Fruit fly (Drosophila melanogaster) whole organism, embryonic: Measurements from ENCODE around the gene TFAM.
A peak's percentile ranks its signal among the peaks of the same experiment; 100 is the strongest.

Experiments used
- Ada2b ChIP-seq: fragments of 200-800 bp; sonication (Bioruptor generic); IDR thresholded peaks from 2 replicates; pipeline ENCODE4 v1.3.6; 2022; ENCODE audit warnings: missing biosample characterization, missing genetic modification characterization
- BtbVII ChIP-seq: fragments of 200-800 bp; sonication (Bioruptor generic); optimal IDR thresholded peaks from 3 replicates; lab custom pipeline; 2017; ENCODE audit warnings: missing biosample characterization, mild to moderate bottlenecking, missing genetic modification characterization
- C15 ChIP-seq: fragments of 200-800 bp; sonication (Bioruptor generic); IDR thresholded peaks from 3 replicates; pipeline ENCODE4 v1.3.6; 2022; ENCODE audit warnings: missing biosample characterization, missing genetic modification characterization
- CG11247 ChIP-seq: fragments of 200-800 bp; sonication (Bioruptor generic); IDR thresholded peaks from 2 replicates; pipeline ENCODE4 v1.3.6; 2022; ENCODE audit warnings: missing biosample characterization, missing genetic modification characterization
- CG11504 ChIP-seq: fragments of 200-800 bp; sonication (Bioruptor generic); optimal IDR thresholded peaks from 3 replicates; lab custom pipeline; 2019; ENCODE audit warnings: missing biosample characterization, mild to moderate bottlenecking, missing genetic modification characterization, moderate library complexity
- CG12155 ChIP-seq: fragments of 200-800 bp; sonication (Bioruptor generic); optimal IDR thresholded peaks from 3 replicates; lab custom pipeline; 2016; ENCODE audit warnings: missing biosample characterization, missing genetic modification characterization
- CG15696 ChIP-seq: fragments of 200-800 bp; sonication (Bioruptor generic); optimal IDR thresholded peaks from 2 replicates; lab custom pipeline; 2019; ENCODE audit warnings: missing biosample characterization, mild to moderate bottlenecking, missing genetic modification characterization, moderate library complexity
- CG1602 ChIP-seq: fragments of 200-800 bp; sonication (Bioruptor generic); optimal IDR thresholded peaks from 3 replicates; lab custom pipeline; 2016; ENCODE audit warnings: missing biosample characterization, missing genetic modification characterization
- CG17912 ChIP-seq: fragments of 200-800 bp; sonication (Bioruptor generic); optimal IDR thresholded peaks from 2 replicates; lab custom pipeline; 2018; ENCODE audit warnings: missing biosample characterization, mild to moderate bottlenecking, missing genetic modification characterization
- CG1792 ChIP-seq: fragments of 200-800 bp; sonication (Bioruptor generic); optimal IDR thresholded peaks from 2 replicates; lab custom pipeline; 2016; ENCODE audit warnings: missing biosample characterization, missing genetic modification characterization
- CG18599 ChIP-seq: fragments of 200-800 bp; sonication (Bioruptor generic); optimal IDR thresholded peaks from 3 replicates; lab custom pipeline; 2017; ENCODE audit warnings: missing biosample characterization, missing genetic modification characterization, mild to moderate bottlenecking, moderate library complexity, missing genetic modification reagents
- CG2120 ChIP-seq: fragments of 200-800 bp; sonication (Bioruptor generic); optimal IDR thresholded peaks from 3 replicates; lab custom pipeline; 2016; ENCODE audit warnings: missing biosample characterization, missing genetic modification characterization
- CG2889 ChIP-seq: fragments of 200-800 bp; sonication (Bioruptor generic); IDR thresholded peaks from 3 replicates; pipeline ENCODE4 v1.3.6; 2022; ENCODE audit warnings: missing biosample characterization, missing genetic modification characterization
- CG31224 ChIP-seq: fragments of 200-800 bp; sonication (Bioruptor generic); IDR thresholded peaks from 2 replicates; pipeline ENCODE4 v1.3.6; 2022; ENCODE audit warnings: missing biosample characterization, missing genetic modification characterization
- CG34376 ChIP-seq: fragments of 200-800 bp; sonication (Bioruptor generic); optimal IDR thresholded peaks from 2 replicates; lab custom pipeline; 2018; ENCODE audit warnings: missing biosample characterization, mild to moderate bottlenecking, missing genetic modification characterization
- CG3838 ChIP-seq: fragments of 200-800 bp; sonication (Bioruptor generic); optimal IDR thresholded peaks from 3 replicates; lab custom pipeline; 2016; ENCODE audit warnings: missing biosample characterization, missing genetic modification characterization
- CG3847 ChIP-seq: fragments of 200-800 bp; sonication (Bioruptor generic); IDR thresholded peaks from 2 replicates; pipeline ENCODE4 v1.3.6; 2022; ENCODE audit warnings: missing biosample characterization, missing genetic modification characterization
- CG3995 ChIP-seq: fragments of 200-800 bp; sonication (Bioruptor generic); optimal IDR thresholded peaks from 3 replicates; lab custom pipeline; 2016; ENCODE audit warnings: missing biosample characterization, missing genetic modification characterization
- CG4424 ChIP-seq: fragments of 200-800 bp; sonication (Bioruptor generic); optimal IDR thresholded peaks from 3 replicates; lab custom pipeline; 2016; ENCODE audit warnings: missing biosample characterization, missing genetic modification characterization
- CG5180 ChIP-seq: fragments of 200-800 bp; sonication (Bioruptor generic); optimal IDR thresholded peaks from 3 replicates; lab custom pipeline; 2017; ENCODE audit warnings: missing biosample characterization, missing genetic modification characterization, mild to moderate bottlenecking, moderate library complexity, missing genetic modification reagents
- CG7357 ChIP-seq: fragments of 200-800 bp; sonication (Bioruptor generic); IDR thresholded peaks from 3 replicates; pipeline ENCODE4 v1.3.6; 2022; ENCODE audit warnings: missing biosample characterization, missing genetic modification characterization
- CG8478 ChIP-seq: fragments of >200 bp; optimal IDR thresholded peaks from 2 replicates; lab custom pipeline; 2018
- CHES-1-like ChIP-seq: fragments of 200-800 bp; sonication (Bioruptor generic); optimal IDR thresholded peaks from 2 replicates; lab custom pipeline; 2016; ENCODE audit warnings: missing biosample characterization, missing genetic modification characterization
- CoRest ChIP-seq: fragments of 200-800 bp; sonication (Bioruptor generic); optimal IDR thresholded peaks from 3 replicates; lab custom pipeline; 2018; ENCODE audit warnings: missing biosample characterization, mild to moderate bottlenecking, missing genetic modification characterization, moderate library complexity
- Dp ChIP-seq: fragments of 200-800 bp; sonication (Bioruptor generic); optimal IDR thresholded peaks from 2 replicates; lab custom pipeline; 2018; ENCODE audit warnings: missing biosample characterization, mild to moderate bottlenecking, missing genetic modification characterization, moderate library complexity
- Ets65A ChIP-seq: fragments of 200-800 bp; sonication (Bioruptor generic); peaks from one replicate; lab custom pipeline; 2016; ENCODE audit warnings: missing biosample characterization, missing genetic modification characterization
- H2.0 ChIP-seq: fragments of 200-800 bp; sonication (Bioruptor generic); IDR thresholded peaks from 2 replicates; pipeline ENCODE4 v1.3.6; 2022; ENCODE audit warnings: missing biosample characterization, missing genetic modification characterization
- Hr51 ChIP-seq, 2 experiments: fragments of 200-800 bp; sonication (Bioruptor generic); optimal IDR thresholded peaks; 2 replicates in 1 of 2; 3 replicates in 1 of 2; lab custom pipeline; 2016 to 2018; ENCODE audit warnings: missing biosample characterization in 2 of 2, missing genetic modification characterization in 2 of 2, mild to moderate bottlenecking in 1 of 2, moderate library complexity in 1 of 2
- Meics ChIP-seq: fragments of 200-800 bp; sonication (Bioruptor generic); optimal IDR thresholded peaks from 2 replicates; lab custom pipeline; 2017; ENCODE audit warnings: missing biosample characterization, mild to moderate bottlenecking, missing genetic modification characterization
- Oaz ChIP-seq: fragments of 200-800 bp; sonication (Bioruptor generic); IDR thresholded peaks from 2 replicates; pipeline ENCODE4 v1.3.6; 2022; ENCODE audit warnings: missing biosample characterization, missing genetic modification characterization
- Sox100B ChIP-seq: fragments of 200-800 bp; sonication (Bioruptor generic); optimal IDR thresholded peaks from 3 replicates; lab custom pipeline; 2018; ENCODE audit warnings: missing biosample characterization, mild to moderate bottlenecking, missing genetic modification characterization
- Sox102F ChIP-seq: fragments of 200-800 bp; sonication (Bioruptor generic); optimal IDR thresholded peaks from 2 replicates; lab custom pipeline; 2018; ENCODE audit warnings: missing biosample characterization, mild to moderate bottlenecking, missing genetic modification characterization, moderate library complexity
- Trl ChIP-seq, 3 experiments: fragments of >200 bp in 2 of 3; fragments of 200-800 bp in 1 of 3; sonication (Bioruptor generic) in 1 of 3; optimal IDR thresholded peaks; 2 replicates in 1 of 3; 3 replicates in 2 of 3; lab custom pipeline; 2016 to 2017; ENCODE audit warnings: missing biosample characterization in 1 of 3, missing genetic modification characterization in 1 of 3
- ap ChIP-seq: fragments of 200-800 bp; sonication (Bioruptor generic); IDR thresholded peaks from 2 replicates; pipeline ENCODE4 v1.3.6; 2022; ENCODE audit warnings: missing biosample characterization, missing genetic modification characterization
- chm ChIP-seq: fragments of 200-800 bp; sonication (Bioruptor generic); IDR thresholded peaks from 2 replicates; pipeline ENCODE4 v1.3.6; 2022; ENCODE audit warnings: missing biosample characterization, missing genetic modification characterization
- crol ChIP-seq: fragments of 200-800 bp; sonication (Bioruptor generic); IDR thresholded peaks from 2 replicates; pipeline ENCODE4 v1.3.6; 2022; ENCODE audit warnings: missing biosample characterization, missing genetic modification characterization
- dati ChIP-seq: fragments of 200-800 bp; sonication (Bioruptor generic); IDR thresholded peaks from 2 replicates; pipeline ENCODE4 v1.3.6; 2022; ENCODE audit warnings: missing biosample characterization, missing genetic modification characterization
- en ChIP-seq: fragments of 200-800 bp; sonication (Bioruptor generic); optimal IDR thresholded peaks from 2 replicates; lab custom pipeline; 2016; ENCODE audit warnings: missing biosample characterization, missing genetic modification characterization
- exex ChIP-seq: fragments of 200-800 bp; sonication (Bioruptor generic); optimal IDR thresholded peaks from 4 replicates; lab custom pipeline; 2018; ENCODE audit warnings: missing biosample characterization, mild to moderate bottlenecking, missing genetic modification characterization, moderate library complexity
- eyg ChIP-seq: fragments of 200-800 bp; sonication (Bioruptor generic); optimal IDR thresholded peaks from 3 replicates; lab custom pipeline; 2016; ENCODE audit warnings: missing biosample characterization, missing genetic modification characterization
- grau ChIP-seq: fragments of 200-800 bp; optimal IDR thresholded peaks from 3 replicates; lab custom pipeline; 2019; ENCODE audit warnings: missing biosample characterization, mild to moderate bottlenecking, missing genetic modification characterization, moderate library complexity
- pb ChIP-seq: fragments of 200-800 bp; sonication (Bioruptor generic); optimal IDR thresholded peaks from 3 replicates; lab custom pipeline; 2016; ENCODE audit warnings: missing biosample characterization, missing genetic modification characterization
- pum ChIP-seq: fragments of 200-800 bp; sonication (Bioruptor generic); optimal IDR thresholded peaks from 2 replicates; lab custom pipeline; 2016; ENCODE audit warnings: missing biosample characterization, missing genetic modification characterization
- pzg ChIP-seq: fragments of 200-800 bp; sonication (Bioruptor generic); optimal IDR thresholded peaks from 3 replicates; lab custom pipeline; 2018; ENCODE audit warnings: missing biosample characterization, mild to moderate bottlenecking, missing genetic modification characterization, moderate library complexity
- rib ChIP-seq: fragments of 200-800 bp; sonication (Bioruptor generic); IDR thresholded peaks from 2 replicates; pipeline ENCODE4 v1.3.6; 2022; ENCODE audit warnings: missing biosample characterization, missing genetic modification characterization
- sd ChIP-seq: fragments of 200-800 bp; sonication (Bioruptor generic); optimal IDR thresholded peaks from 3 replicates; lab custom pipeline; 2018; ENCODE audit warnings: missing biosample characterization, mild to moderate bottlenecking, missing genetic modification characterization, moderate library complexity
- sens ChIP-seq: fragments of 200-800 bp; sonication (Bioruptor generic); peaks from one replicate; lab custom pipeline; 2016; ENCODE audit warnings: missing biosample characterization, missing genetic modification characterization
- tgo ChIP-seq: fragments of 200-800 bp; sonication (Bioruptor generic); IDR thresholded peaks from 3 replicates; pipeline ENCODE4 v1.3.6; 2022; ENCODE audit warnings: missing biosample characterization, missing genetic modification characterization
- tio ChIP-seq: fragments of 200-800 bp; sonication (Bioruptor generic); optimal IDR thresholded peaks from 2 replicates; lab custom pipeline; 2017; ENCODE audit warnings: missing biosample characterization, missing genetic modification characterization, inconsistent platforms
- ttk ChIP-seq: fragments of 200-800 bp; sonication (Bioruptor generic); IDR thresholded peaks from 2 replicates; pipeline ENCODE4 v2.1.2; 2022; ENCODE audit warnings: missing biosample characterization, missing genetic modification characterization

The TFAM gene

DNA sequence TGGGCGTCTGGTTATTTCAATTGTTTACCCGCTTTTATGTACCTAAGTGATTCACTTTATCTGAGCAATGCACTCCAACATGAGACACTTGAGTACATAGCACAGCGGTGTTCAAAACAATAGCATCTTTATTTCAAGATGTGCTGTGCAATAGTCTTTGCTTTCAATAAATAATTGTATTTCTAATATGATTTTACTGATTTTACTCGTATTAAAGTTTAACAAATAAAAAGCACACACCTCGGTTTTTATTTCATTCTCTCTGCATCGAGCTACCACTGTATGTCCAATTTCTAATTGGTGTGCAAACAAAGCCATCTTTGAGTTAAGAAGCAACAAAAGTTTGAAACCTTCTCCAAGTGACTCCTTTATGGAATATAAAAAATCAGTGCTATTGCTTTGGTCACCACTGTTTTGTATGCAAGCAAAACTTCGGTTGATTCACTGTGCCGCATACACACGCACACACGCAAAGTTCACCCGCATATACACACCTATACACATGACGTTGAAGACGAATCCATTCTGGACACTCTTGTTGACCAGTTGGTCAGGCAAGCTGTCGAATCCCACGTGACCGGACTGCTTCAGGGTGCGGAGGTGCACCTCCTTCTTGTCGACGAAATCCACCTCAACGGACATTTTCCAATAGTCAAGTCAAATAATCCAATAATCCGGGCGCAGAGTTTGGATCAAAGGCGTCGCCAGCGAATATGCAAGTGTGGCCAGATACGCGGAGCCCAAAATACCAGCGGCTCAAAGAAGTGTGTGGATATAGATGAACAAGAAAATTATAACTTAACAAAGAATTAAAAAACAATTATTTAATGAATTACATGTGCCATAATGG is 11.0 kb upstream of the TFAM start, which contains the start of gene Septin2 (continued):
- TF ChIP-seq CG17912 (no peak), H2.0 (GFP tag; lab: Robert Waterston, UW) (no peak), sens (GFP tag; lab: Kevin White, UChicago) (peak; percentile 96), CG31224 (GFP tag; lab: Robert Waterston, UW) (no peak), CG3847 (GFP tag; lab: Robert Waterston, UW) (no peak), CG4424 (peak; percentile 83), rib (GFP tag; lab: Robert Waterston, UW) (no peak), Hr51 (GFP tag; optimal IDR thresholded peaks at IDR 0.05; lab: Kevin White, UChicago) (peak; percentile 4 to 85), sd (tag; lab: Kevin White, UChicago) (no peak), CG5180 (GFP tag; lab: Kevin White, UChicago) (peak; percentile 75), chm (GFP tag; lab: Robert Waterston, UW) (no peak), eyg (GFP tag; lab: Kevin White, UChicago) (no peak), exex (no peak), CG11247 (GFP tag; lab: Robert Waterston, UW) (no peak), ttk (peak; percentile 67; the same call in 1 of the 2 replicates), CG11504 (tag; lab: Kevin White, UChicago) (peak; percentile 91), CG1792 (GFP tag; lab: Kevin White, UChicago) (peak; percentile 61), Dp (GFP tag; lab: Kevin White, UChicago) (peak; percentile 25), CG15696 (tag; lab: Kevin White, UChicago) (peak; percentile 70), CG1602 (GFP tag; lab: Kevin White, UChicago) (peak; percentile 73), CG18599 (GFP tag; lab: Kevin White, UChicago) (peak; percentile 79), tio (GFP tag; lab: Kevin White, UChicago) (peak; percentile 88), Trl (optimal IDR thresholded peaks at IDR 0.05; lab: Kevin White, UChicago) (no peak), Trl (GFP tag; optimal IDR thresholded peaks at IDR 0.05; lab: Kevin White, UChicago) (peak; percentile 43), CHES-1-like (GFP tag; lab: Kevin White, UChicago) (peak; percentile 66), dati (GFP tag; lab: Robert Waterston, UW) (no peak), CG3838 (peak; percentile 70), CG7357 (GFP tag; lab: Robert Waterston, UW) (0 out of 3 replicates have a peak, but pooled peaks have one; percentile 49)

DNA sequence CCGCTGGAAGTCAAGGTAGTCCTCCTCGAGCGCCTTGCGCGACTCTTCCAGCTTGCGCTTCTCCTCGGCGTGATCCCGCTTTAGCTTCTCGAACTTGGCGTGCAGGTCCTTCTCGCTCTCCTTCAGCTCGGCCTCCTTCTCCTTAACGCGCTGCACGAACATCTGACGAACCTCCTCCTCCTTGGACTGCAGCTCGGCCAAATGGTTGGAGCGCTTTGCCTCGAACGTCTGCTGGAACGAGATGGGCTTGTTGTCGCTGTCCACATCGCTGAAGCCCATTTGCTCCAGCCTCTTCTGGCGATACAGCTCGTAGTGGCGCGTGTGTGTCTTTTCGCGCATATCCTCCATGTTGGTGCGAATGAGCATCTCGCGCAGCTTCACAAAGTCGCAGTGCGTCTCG is 9.6 kb upstream of the TFAM start:
- TF ChIP-seq CG3995 (no peak), Sox100B (no peak), CG8478 (lab: Kevin White, UChicago) (peak; percentile 57), CoRest (tag; lab: Kevin White, UChicago) (no peak), en (GFP tag; lab: Kevin White, UChicago) (no peak), Ets65A (peak; percentile 55), CG12155 (no peak), tgo (GFP tag; lab: Robert Waterston, UW) (no peak), ap (no peak)

DNA sequence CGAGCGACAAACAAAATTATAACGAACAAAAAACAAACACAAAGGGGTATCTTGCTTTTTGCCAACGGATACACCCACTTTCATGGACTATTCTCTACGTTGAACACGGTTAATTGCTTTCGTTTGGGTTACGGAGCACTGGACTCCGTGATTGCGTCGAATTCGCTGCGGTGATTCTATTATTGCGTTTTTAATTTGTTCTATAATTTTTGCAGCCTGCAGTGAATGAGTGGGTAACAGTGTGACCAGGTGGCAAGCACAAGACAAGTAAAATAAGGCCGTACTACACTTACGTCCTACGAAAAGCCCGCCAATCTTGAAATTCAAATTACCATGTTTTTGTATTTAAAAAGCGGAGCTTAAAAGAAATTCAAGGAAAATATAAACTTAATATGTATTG is 8.8 kb upstream of the TFAM start, which contains the start of gene CG16953:
Gene CG16953 (minus strand): TSS at position 268 of the 400 bp plus-strand sequence.
- TF ChIP-seq Sox102F (GFP tag; lab: Kevin White, UChicago) (no peak), CG34376 (GFP tag; lab: Kevin White, UChicago) (no peak), pb (GFP tag; lab: Kevin White, UChicago) (no peak), CG2889 (no peak), pzg (peak; percentile 64), Ada2b (GFP tag; lab: Robert Waterston, UW) (no peak), dati (GFP tag; lab: Robert Waterston, UW) (no peak), pum (GFP tag; lab: Kevin White, UChicago) (no peak), Meics (no peak), Oaz (no peak), C15 (GFP tag; lab: Robert Waterston, UW) (no peak), CG2120 (GFP tag; lab: Kevin White, UChicago) (no peak), crol (GFP tag; lab: Robert Waterston, UW) (peak; percentile 20; the same call in 1 of the 2 replicates), BtbVII (GFP tag; lab: Kevin White, UChicago) (no peak), grau (peak; percentile 2)
